Worm (Caenorhabditis elegans) whole organism, L1 larva: ENCODE data around the gene T02B11.4.
"Not testable (repeated sequence)": the region's sequence is repeated elsewhere in the genome, so short reads cannot be mapped to it uniquely, and the experiment has no call there.

Experiments
- C34B4.2 ChIP-seq: sonication (generic microtip); optimal IDR thresholded peaks from 2 replicates; lab custom pipeline; 2017; ENCODE audit warnings: mild to moderate bottlenecking, missing genetic modification characterization, missing compliant biosample characterization
- F16B12.6 ChIP-seq: fragments of 150-350 bp; optimal IDR thresholded peaks from 2 replicates; lab custom pipeline; 2014; ENCODE audit warnings: missing biosample characterization, missing genetic modification characterization
- Y116A8C.19 ChIP-seq: sonication (generic microtip); optimal IDR thresholded peaks from 2 replicates; lab custom pipeline; 2016; ENCODE audit warnings: missing compliant biosample characterization, missing genetic modification characterization, borderline replicate concordance
- aha-1 ChIP-seq: fragments of 150-350 bp; optimal IDR thresholded peaks from 2 replicates; lab custom pipeline; 2014; ENCODE audit warnings: missing biosample characterization, missing genetic modification characterization
- alr-1 ChIP-seq: fragments of 200-800 bp; sonication (Bioruptor generic); optimal IDR thresholded peaks from 2 replicates; lab custom pipeline; 2018; ENCODE audit warnings: borderline replicate concordance, mild to moderate bottlenecking, missing genetic modification characterization, missing compliant biosample characterization
- ceh-8 ChIP-seq: fragments of 200-800 bp; sonication (Bioruptor generic); optimal IDR thresholded peaks from 2 replicates; lab custom pipeline; 2018; ENCODE audit warnings: mild to moderate bottlenecking, missing genetic modification characterization, moderate library complexity, missing compliant biosample characterization
- ceh-90 ChIP-seq: sonication (generic microtip); optimal IDR thresholded peaks from 2 replicates; lab custom pipeline; 2016; ENCODE audit warnings: missing genetic modification characterization, missing compliant biosample characterization
- dsc-1 ChIP-seq: sonication (generic microtip); optimal IDR thresholded peaks from 2 replicates; lab custom pipeline; 2016; ENCODE audit warnings: mild to moderate bottlenecking, missing genetic modification characterization, missing compliant biosample characterization
- egl-13 ChIP-seq: sonication (generic microtip); optimal IDR thresholded peaks from 2 replicates; lab custom pipeline; 2016; ENCODE audit warnings: missing genotype, missing genetic modification reagents, missing genetic modification characterization, missing compliant biosample characterization
- elt-2 ChIP-seq: sonication (generic microtip); optimal IDR thresholded peaks from 2 replicates; lab custom pipeline; 2016; ENCODE audit warnings: missing genetic modification characterization, mild to moderate bottlenecking, inconsistent platforms, missing compliant biosample characterization, missing genetic modification reagents
- ets-5 ChIP-seq: fragments of 200-800 bp; sonication (Bioruptor generic); IDR thresholded peaks from 2 replicates; pipeline ENCODE4 v1.3.6; 2022; ENCODE audit warnings: missing genetic modification characterization, missing compliant biosample characterization
- grh-1 ChIP-seq: fragments of 200-800 bp; sonication (Bioruptor generic); IDR thresholded peaks from 2 replicates; pipeline ENCODE4 v1.3.6; 2022; ENCODE audit warnings: missing genetic modification reagents, missing genetic modification characterization, missing compliant biosample characterization
- hlh-4 ChIP-seq: sonication (generic microtip); optimal IDR thresholded peaks from 2 replicates; lab custom pipeline; 2016; ENCODE audit warnings: mild to moderate bottlenecking, missing genetic modification characterization, missing compliant biosample characterization
- hpl-2 ChIP-seq: fragments of 150-350 bp; optimal IDR thresholded peaks from 2 replicates; lab custom pipeline; 2014; ENCODE audit warnings: missing biosample characterization, missing genetic modification reagents, missing genetic modification characterization
- isw-1 ChIP-seq: fragments of 200-800 bp; sonication (Bioruptor generic); IDR thresholded peaks from 2 replicates; pipeline ENCODE4 v1.3.6; 2022; ENCODE audit warnings: missing genetic modification characterization, missing compliant biosample characterization
- jun-1 ChIP-seq: fragments of 150-350 bp; optimal IDR thresholded peaks from 2 replicates; lab custom pipeline; 2014; ENCODE audit warnings: missing biosample characterization, missing genetic modification reagents, missing genetic modification characterization
- lin-13 ChIP-seq: fragments of 150-350 bp; optimal IDR thresholded peaks from 2 replicates; lab custom pipeline; 2014; ENCODE audit warnings: missing biosample characterization, missing genetic modification reagents, missing genetic modification characterization
- lin-39 ChIP-seq: fragments of 150-350 bp; optimal IDR thresholded peaks from 2 replicates; lab custom pipeline; 2014; ENCODE audit warnings: missing biosample characterization, missing genetic modification reagents, missing genetic modification characterization
- mab-9 ChIP-seq: fragments of 200-800 bp; sonication (Bioruptor generic); IDR thresholded peaks from 2 replicates; pipeline ENCODE4 v1.3.6; 2022; ENCODE audit warnings: missing genetic modification reagents, missing genetic modification characterization, missing compliant biosample characterization
- nhr-28 ChIP-seq: fragments of 150-350 bp; optimal IDR thresholded peaks from 2 replicates; lab custom pipeline; 2014; ENCODE audit warnings: missing biosample characterization, missing genetic modification characterization
- nhr-47 ChIP-seq: sonication (generic microtip); optimal IDR thresholded peaks from 2 replicates; lab custom pipeline; 2016; ENCODE audit warnings: mild to moderate bottlenecking, missing genetic modification characterization, moderate library complexity, missing compliant biosample characterization
- pag-3 ChIP-seq: sonication (generic microtip); optimal IDR thresholded peaks from 2 replicates; lab custom pipeline; 2017; ENCODE audit warnings: missing genetic modification characterization, mild to moderate bottlenecking, missing compliant biosample characterization, antibody characterized with exemption, borderline replicate concordance; ENCODE audit not compliant: insufficient read depth
- pqm-1 ChIP-seq: sonication (generic microtip); optimal IDR thresholded peaks from 3 replicates; lab custom pipeline; 2017; ENCODE audit warnings: missing biosample characterization, missing genetic modification characterization
- rnt-1 ChIP-seq: sonication (generic microtip); optimal IDR thresholded peaks from 2 replicates; lab custom pipeline; 2016; ENCODE audit warnings: mild to moderate bottlenecking, missing genetic modification characterization, moderate library complexity, missing compliant biosample characterization
- snu-23 ChIP-seq: sonication (generic microtip); optimal IDR thresholded peaks from 2 replicates; lab custom pipeline; 2016; ENCODE audit warnings: missing genetic modification characterization, missing compliant biosample characterization
- sup-37 ChIP-seq: fragments of 200-800 bp; sonication (Bioruptor generic); optimal IDR thresholded peaks from 2 replicates; lab custom pipeline; 2018; ENCODE audit warnings: mild to moderate bottlenecking, missing genetic modification characterization, missing compliant biosample characterization
- tbx-2 ChIP-seq: sonication (generic microtip); optimal IDR thresholded peaks from 2 replicates; lab custom pipeline; 2016; ENCODE audit warnings: missing genetic modification characterization, missing compliant biosample characterization
- tlp-1 ChIP-seq: fragments of 150-350 bp; optimal IDR thresholded peaks from 2 replicates; lab custom pipeline; 2014; ENCODE audit warnings: missing biosample characterization, missing genetic modification characterization
- unc-30 ChIP-seq: sonication (generic microtip); optimal IDR thresholded peaks from 2 replicates; lab custom pipeline; 2017; ENCODE audit warnings: missing biosample characterization, missing genetic modification characterization
- unc-62 ChIP-seq: fragments of 150-350 bp; optimal IDR thresholded peaks from 2 replicates; lab custom pipeline; 2014; ENCODE audit warnings: missing biosample characterization, missing genetic modification reagents, missing genetic modification characterization
- xbp-1 ChIP-seq: sonication (generic microtip); optimal IDR thresholded peaks from 2 replicates; lab custom pipeline; 2016; ENCODE audit warnings: missing genetic modification characterization, missing compliant biosample characterization
- zag-1 ChIP-seq: fragments of 150-350 bp; optimal IDR thresholded peaks from 2 replicates; lab custom pipeline; 2014; ENCODE audit warnings: missing biosample characterization, missing genetic modification characterization
- zip-4 ChIP-seq: fragments of 200-800 bp; sonication (Bioruptor generic); optimal IDR thresholded peaks from 2 replicates; lab custom pipeline; 2018; ENCODE audit warnings: mild to moderate bottlenecking, missing genetic modification characterization, moderate library complexity, missing compliant biosample characterization
- ztf-4 ChIP-seq: fragments of 150-350 bp; optimal IDR thresholded peaks from 2 replicates; lab custom pipeline; 2014; ENCODE audit warnings: missing biosample characterization, missing genetic modification characterization

T02B11.4 gene

ce11 chrV:842611-843010, 28.3 kb downstream of the T02B11.4 start:
- TF ChIP-seq grh-1 (no peak), lin-39 (no peak), snu-23 (GFP tag; lab: Kevin White, UChicago) (no peak), Y116A8C.19 (tag; lab: Kevin White, UChicago) (no peak), mab-9 (GFP tag; lab: Robert Waterston, UW) (no peak), ceh-8 (peak; percentile 65), ztf-4 (tag; lab: Kevin White, UChicago) (no peak)

DNA sequence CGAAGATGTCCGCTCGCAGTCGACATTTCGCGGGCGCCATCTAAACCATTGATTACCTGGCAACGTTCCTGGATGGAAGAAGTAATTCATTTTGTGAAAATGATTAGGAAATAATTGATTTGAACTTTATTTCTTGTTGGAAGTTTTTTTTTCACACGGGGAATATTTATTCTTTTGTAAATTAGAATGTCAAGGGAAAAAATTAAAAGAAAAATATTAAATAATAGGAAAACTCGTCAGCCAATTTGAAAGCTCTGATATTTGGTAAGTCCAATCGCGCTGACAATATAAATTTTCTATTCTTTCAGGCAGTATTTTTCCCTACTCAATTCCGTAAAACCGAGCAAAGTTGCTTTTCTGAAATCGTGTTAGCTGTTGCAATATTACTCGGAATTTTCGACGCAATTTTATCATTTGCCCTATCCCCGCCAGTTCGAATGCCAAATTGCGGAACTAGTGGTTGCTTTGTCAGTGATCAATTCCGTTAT, 31.9 kb downstream of the T02B11.4 start, which contains the start of the genes K09C6.7 and K09C6.10:
Gene K09C6.7 (minus strand): TSS at position 101 of the 488 bp plus-strand sequence.
Gene K09C6.10 (plus strand): TSS at position 438 of the 488 bp plus-strand sequence.
- not testable (repeated sequence) for TF ChIP-seq rnt-1 (tag; lab: Kevin White, UChicago); F16B12.6; Y116A8C.19 (tag; lab: Kevin White, UChicago)

ce11 chrV:833368-833767, 37.6 kb downstream of the T02B11.4 start, which contains the start of gene F41H8.1:
TSS of gene F41H8.1 (plus strand) at chrV:833668.
- TF ChIP-seq pag-3 (no peak), hpl-2 (GFP tag; lab: Kevin White, UChicago) (no peak), alr-1 (tag; lab: Kevin White, UChicago) (no peak), jun-1 (tag; lab: Kevin White, UChicago) (no peak), zag-1 (no peak)

ce11 chrV:826097-826496, 44.8 kb downstream of the T02B11.4 start, which contains the start of gene F41H8.2:
TSS of gene F41H8.2 (plus strand) at chrV:826397.
- TF ChIP-seq unc-30 (tag; lab: Kevin White, UChicago) (no peak), xbp-1 (tag; lab: Kevin White, UChicago) (no peak), unc-62 (GFP tag; lab: Kevin White, UChicago) (no peak), nhr-28 (tag; lab: Kevin White, UChicago) (no peak), aha-1 (tag; lab: Kevin White, UChicago) (no peak), ztf-4 (tag; lab: Kevin White, UChicago) (no peak), egl-13 (tag; lab: Kevin White, UChicago) (no peak), elt-2 (tag; lab: Kevin White, UChicago) (no peak), sup-37 (GFP tag; lab: Kevin White, UChicago) (no peak), nhr-47 (tag; lab: Kevin White, UChicago) (no peak), ets-5 (GFP tag; lab: Robert Waterston, UW) (no peak), ceh-90 (tag; lab: Kevin White, UChicago) (no peak), tlp-1 (tag; lab: Kevin White, UChicago) (no peak), C34B4.2 (tag; lab: Kevin White, UChicago) (no peak), isw-1 (GFP tag; lab: Robert Waterston, UW) (no peak), lin-13 (GFP tag; lab: Kevin White, UChicago) (no peak), jun-1 (tag; lab: Kevin White, UChicago) (no peak), pqm-1 (tag; lab: Kevin White, UChicago) (no peak), dsc-1 (tag; lab: Kevin White, UChicago) (no peak)

DNA sequence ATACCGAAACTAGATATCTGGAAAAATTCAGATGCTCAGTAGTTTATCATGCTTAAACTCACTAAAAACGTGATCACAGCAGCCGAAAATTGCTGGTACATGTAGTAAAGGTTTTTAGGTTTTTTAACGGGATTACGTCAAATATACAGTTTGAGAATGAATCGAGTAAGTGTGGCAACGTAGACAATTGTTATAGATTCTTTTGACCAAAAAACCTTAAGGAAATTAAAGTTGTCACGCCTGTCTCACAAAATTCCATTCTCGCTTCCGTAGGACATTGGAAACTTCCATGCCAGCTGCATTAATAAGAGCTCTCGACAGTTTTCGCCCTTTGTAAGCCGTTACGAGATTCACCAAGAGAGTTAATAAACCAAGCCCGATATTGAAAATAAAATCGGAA, 48.0 kb downstream of the T02B11.4 start, which contains the start of gene srx-31:
Gene srx-31 (minus strand): TSS at position 101 of the 400 bp plus-strand sequence.
- not testable (repeated sequence) for TF ChIP-seq zip-4 (GFP tag; lab: Kevin White, UChicago); tbx-2 (tag; lab: Kevin White, UChicago); hlh-4
